Fruit fly (Drosophila melanogaster) Kc167 (cell line): Measurements from ENCODE around the gene Miga.

Experiments used
- Myc ChIP-seq: fragments of >200 bp; optimal IDR thresholded peaks from 2 replicates; lab custom pipeline; 2017; ENCODE audit warnings: missing external identifiers
- Sin3A ChIP-seq: fragments of >200 bp; optimal IDR thresholded peaks from 2 replicates; lab custom pipeline; 2018; ENCODE audit warnings: missing external identifiers
- h ChIP-seq: fragments of >200 bp; optimal IDR thresholded peaks from 3 replicates; lab custom pipeline; 2018; ENCODE audit warnings: missing external identifiers
- insv ChIP-seq: fragments of >200 bp; optimal IDR thresholded peaks from 3 replicates; lab custom pipeline; 2018; ENCODE audit warnings: missing external identifiers
- psq ChIP-seq: fragments of >200 bp; optimal IDR thresholded peaks from 2 replicates; lab custom pipeline; 2017; ENCODE audit warnings: missing external identifiers
- ttk ChIP-seq: sonication (Bioruptor generic); optimal IDR thresholded peaks from 2 replicates; lab custom pipeline; 2017; ENCODE audit warnings: missing external identifiers

Miga gene

dm6 chrX:8464378-8465036 is 26.9 kb upstream of the Miga start, which contains the start of gene Sptr:
Sptr (minus strand) TSS chrX:8464438.
- TF ChIP-seq Sin3A (lab: Kevin White, UChicago) (no peak), Myc (no peak)

dm6 chrX:8461147-8461546 is 23.5 kb upstream of the Miga start, which contains the start of gene Es2:
Es2 (plus strand) TSS chrX:8461479.
- TF ChIP-seq ttk (lab: Kevin White, UChicago) (no peak), Myc (no peak), Sin3A (lab: Kevin White, UChicago) (no peak), psq (lab: Kevin White, UChicago) (no peak), h (lab: Kevin White, UChicago) (no peak), insv (lab: Kevin White, UChicago) (no peak)

- TF ChIP-seq ttk (lab: Kevin White, UChicago) (no peak), psq (lab: Kevin White, UChicago) (no peak), Sin3A (lab: Kevin White, UChicago) (no peak), h (lab: Kevin White, UChicago) (no peak), Myc (no peak), insv (lab: Kevin White, UChicago) (no peak)
These were observed 23.1 kb upstream of the Miga start, which contains the start of gene CG15347 for dm6 chrX:8460686-8461085. CG15347 (minus strand) TSS chrX:8460898.

dm6 chrX:8460232-8460631 is 22.6 kb upstream of the Miga start:
- TF ChIP-seq h (lab: Kevin White, UChicago), result no peak
- no peak for TF ChIP-seq Sin3A (lab: Kevin White, UChicago)
- no peak for TF ChIP-seq insv (lab: Kevin White, UChicago)
- TF ChIP-seq psq (lab: Kevin White, UChicago), result no peak

dm6 chrX:8459452-8460040 is 21.9 kb upstream of the Miga start:
- TF ChIP-seq psq (lab: Kevin White, UChicago) (no peak), h (lab: Kevin White, UChicago) (no peak), insv (lab: Kevin White, UChicago) (no peak), Sin3A (lab: Kevin White, UChicago) (no peak), Myc (no peak), ttk (lab: Kevin White, UChicago) (no peak)

- TF ChIP-seq Myc (no peak), Sin3A (lab: Kevin White, UChicago) (no peak), h (lab: Kevin White, UChicago) (no peak), psq (lab: Kevin White, UChicago) (no peak), insv (lab: Kevin White, UChicago) (no peak), ttk (lab: Kevin White, UChicago) (no peak)
These were observed 19.9 kb upstream of the Miga start, which contains the start of gene CG32713 for dm6 chrX:8457532-8457931. CG32713 (minus strand) TSS chrX:8457632.

dm6 chrX:8455019-8455555 is 17.5 kb upstream of the Miga start, which contains the start of gene org-1:
org-1 (minus strand) TSS chrX:8455069.
- TF ChIP-seq h (lab: Kevin White, UChicago), result no peak
- TF ChIP-seq Sin3A (lab: Kevin White, UChicago), result no peak
- no peak for TF ChIP-seq psq (lab: Kevin White, UChicago)
- no peak for TF ChIP-seq ttk (lab: Kevin White, UChicago)
- TF ChIP-seq insv (lab: Kevin White, UChicago), result no peak
- TF ChIP-seq Myc, result no peak

dm6 chrX:8452163-8452562 is 14.5 kb upstream of the Miga start:
- TF ChIP-seq ttk (lab: Kevin White, UChicago) (no peak), psq (lab: Kevin White, UChicago) (no peak), Myc (no peak), Sin3A (lab: Kevin White, UChicago) (no peak), h (lab: Kevin White, UChicago) (no peak), insv (lab: Kevin White, UChicago) (no peak)

dm6 chrX:8450214-8450904 is 12.7 kb upstream of the Miga start:
- no peak for TF ChIP-seq ttk (lab: Kevin White, UChicago)
- TF ChIP-seq insv (lab: Kevin White, UChicago), result no peak
- TF ChIP-seq Sin3A (lab: Kevin White, UChicago), result no peak
- TF ChIP-seq Myc, result no peak
- TF ChIP-seq psq (lab: Kevin White, UChicago), result no peak
- no peak for TF ChIP-seq h (lab: Kevin White, UChicago)

- TF ChIP-seq Sin3A (lab: Kevin White, UChicago), result no peak
- no peak for TF ChIP-seq insv (lab: Kevin White, UChicago)
- TF ChIP-seq Myc, result no peak
These were observed 10.6 kb upstream of the Miga start for dm6 chrX:8448171-8448570.

- no peak for TF ChIP-seq h (lab: Kevin White, UChicago)
- TF ChIP-seq ttk (lab: Kevin White, UChicago), result no peak
- TF ChIP-seq Sin3A (lab: Kevin White, UChicago), result no peak
- no peak for TF ChIP-seq Myc
These were observed 9.5 kb upstream of the Miga start for dm6 chrX:8447166-8447565.
